Worm (Caenorhabditis elegans) whole organism, midembryonic: ENCODE measurements around the gene chtb-2.

Experiments used
- T22C8.4 ChIP-seq: fragments of 200-800 bp; sonication (Bioruptor generic); IDR thresholded peaks from 2 replicates; pipeline ENCODE4 v1.3.6; 2022; ENCODE audit warnings: missing genetic modification characterization, missing compliant biosample characterization
- cog-1 ChIP-seq: sonication (generic microtip); optimal IDR thresholded peaks from 2 replicates; lab custom pipeline; 2016; ENCODE audit warnings: missing genetic modification characterization, missing compliant biosample characterization
- flt-1 ChIP-seq: fragments of 200-800 bp; sonication (Bioruptor generic); IDR thresholded peaks from 2 replicates; pipeline ENCODE4 v1.3.6; 2022; ENCODE audit warnings: missing genetic modification characterization, missing compliant biosample characterization
- klf-2 ChIP-seq: fragments of 200-800 bp; sonication (Bioruptor generic); conservative IDR thresholded peaks from 2 replicates; pipeline ENCODE4 v1.3.6; 2022; ENCODE audit warnings: missing genetic modification reagents, missing genetic modification characterization, missing compliant biosample characterization
- ztf-23 ChIP-seq: fragments of 200-800 bp; sonication (Bioruptor generic); IDR thresholded peaks from 2 replicates; pipeline ENCODE4 v1.3.6; 2022; ENCODE audit warnings: missing genetic modification reagents, missing genetic modification characterization, missing compliant biosample characterization

- TF ChIP-seq flt-1 (GFP tag; lab: Robert Waterston, UW) (no peak), T22C8.4 (GFP tag; lab: Robert Waterston, UW) (no peak), klf-2 (GFP tag; lab: Robert Waterston, UW) (no peak), cog-1 (tag; lab: Kevin White, UChicago) (no peak), ztf-23 (no peak)
Observed at ce11 chrIII:6452683-6453082, 30.3 kb upstream of the chtb-2 start.
